Worm (Caenorhabditis elegans) whole organism, early embryonic: ENCODE data around the gene fipr-15.

Experiments used
- F13C5.2 ChIP-seq: sonication (generic microtip); optimal IDR thresholded peaks from 2 replicates; lab custom pipeline; 2017; ENCODE audit warnings: mild to moderate bottlenecking, missing genetic modification characterization, inconsistent platforms, missing compliant biosample characterization
- aly-1 ChIP-seq: sonication (generic microtip); optimal IDR thresholded peaks from 2 replicates; lab custom pipeline; 2016; ENCODE audit warnings: missing genetic modification characterization, missing compliant biosample characterization
- ama-1 ChIP-seq: fragments of 150-350 bp; optimal IDR thresholded peaks from 2 replicates; lab custom pipeline; 2014
- ceh-13 ChIP-seq: fragments of 200-800 bp; sonication (Bioruptor generic); optimal IDR thresholded peaks from 2 replicates; lab custom pipeline; 2018; ENCODE audit warnings: mild to moderate bottlenecking, missing genetic modification characterization, missing compliant biosample characterization
- ceh-36 ChIP-seq: sonication (generic microtip); optimal IDR thresholded peaks from 2 replicates; lab custom pipeline; 2016; ENCODE audit warnings: missing genetic modification characterization, inconsistent platforms, missing compliant biosample characterization
- flt-1 ChIP-seq: fragments of 200-800 bp; sonication (Bioruptor generic); IDR thresholded peaks from 2 replicates; pipeline ENCODE4 v1.3.6; 2022; ENCODE audit warnings: missing genetic modification characterization, missing compliant biosample characterization
- hmg-4 ChIP-seq: fragments of 200-800 bp; sonication (Bioruptor generic); optimal IDR thresholded peaks from 2 replicates; lab custom pipeline; 2018; ENCODE audit warnings: mild to moderate bottlenecking, missing genetic modification characterization, missing compliant biosample characterization
- pes-1 ChIP-seq: fragments of 200-800 bp; sonication (Bioruptor generic); IDR thresholded peaks from 2 replicates; pipeline ENCODE4 v1.3.6; 2022; ENCODE audit warnings: missing genetic modification reagents, missing genetic modification characterization, missing compliant biosample characterization
- tbx-11 ChIP-seq: fragments of 200-800 bp; sonication (Bioruptor generic); IDR thresholded peaks from 2 replicates; pipeline ENCODE4 v1.3.6; 2022; ENCODE audit warnings: missing genetic modification characterization, missing compliant biosample characterization

DNA sequence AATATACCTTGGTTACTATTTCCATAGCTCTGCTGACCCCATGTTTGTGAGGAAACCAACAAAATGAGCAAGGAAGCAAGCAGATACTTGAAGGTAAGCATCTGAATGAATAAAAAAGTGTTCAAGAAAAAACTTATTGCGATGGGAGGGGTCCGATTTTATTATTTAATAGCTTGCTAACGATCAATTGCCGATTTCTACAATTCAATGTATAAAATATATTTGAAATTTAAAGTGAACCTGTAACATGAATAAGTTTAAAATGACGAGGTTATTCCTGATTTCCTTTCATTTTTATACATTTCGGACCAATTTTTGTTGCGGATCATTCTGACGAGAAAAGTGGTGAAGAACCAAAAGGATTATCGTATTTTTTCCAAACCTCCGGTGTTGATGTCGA is 16.1 kb downstream of the fipr-15 start, which contains the start of gene srlf-13:
- no peak for TF ChIP-seq flt-1 (GFP tag; lab: Robert Waterston, UW)
- TF ChIP-seq F13C5.2 (tag; lab: Kevin White, UChicago), result no peak
- TF ChIP-seq ceh-36, result no peak
- no peak for TF ChIP-seq ama-1 (lab: Kevin White, UChicago)
- no peak for TF ChIP-seq ceh-13 (GFP tag; lab: Kevin White, UChicago)
- TF ChIP-seq hmg-4, result no peak
- TF ChIP-seq aly-1 (tag; lab: Kevin White, UChicago), result no peak
- no peak for TF ChIP-seq pes-1 (GFP tag; lab: Robert Waterston, UW)
- no peak for TF ChIP-seq tbx-11
